Worm (Caenorhabditis elegans): Measurements from ENCODE around the gene F35B3.4.

ce11 chrX:16995886-16996283 lies 24.9 kb downstream of the F35B3.4 start:
- TF ChIP-seq ztf-11 (tag; optimal IDR thresholded peaks at IDR 0.05): no peak
- no peak for TF ChIP-seq T26A8.4 (GFP tag; IDR thresholded peaks at IDR 0.05)
- no peak for TF ChIP-seq ceh-62 (tag; optimal IDR thresholded peaks at IDR 0.05)
- TF ChIP-seq nhr-28 (tag; optimal IDR thresholded peaks at IDR 0.05): peak; percentile 34
- TF ChIP-seq F49E8.2 (tag; optimal IDR thresholded peaks at IDR 0.05; ENCODE audit: borderline replicate concordance): no peak
- no peak for TF ChIP-seq aly-2 (tag; optimal IDR thresholded peaks at IDR 0.05)
- no peak for TF ChIP-seq ztf-7 (tag; optimal IDR thresholded peaks at IDR 0.05)
- no peak for TF ChIP-seq saeg-2 (GFP tag; IDR thresholded peaks at IDR 0.05)
